Worm (Caenorhabditis elegans): ENCODE results near the gene T14B4.8.

DNA sequence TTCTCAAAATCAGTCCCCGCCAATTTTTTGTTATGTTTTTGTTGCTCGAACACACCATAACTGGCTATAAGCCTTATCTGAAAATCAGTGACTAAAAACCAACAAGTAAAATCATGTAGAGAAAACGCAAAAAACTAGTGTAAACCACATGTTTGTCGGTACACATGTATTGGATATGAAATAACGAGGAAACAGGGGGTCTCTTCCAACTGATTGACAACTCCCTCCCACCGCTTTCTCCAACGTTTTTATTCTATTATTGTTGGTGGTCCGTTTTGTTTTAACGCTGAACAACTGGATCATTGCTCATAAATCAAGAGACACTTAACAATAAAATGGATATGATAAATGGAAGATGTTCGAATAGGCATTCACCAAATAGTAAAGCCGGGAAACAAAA lies 2.4 kb downstream of the T14B4.8 start:
- TF ChIP-seq W03F9.2 (tag; optimal IDR thresholded peaks at IDR 0.05) = no peak
- no peak for TF ChIP-seq dao-5 (tag; optimal IDR thresholded peaks at IDR 0.05)

All from whole organism, L4/young adult.